Worm (Caenorhabditis elegans): ENCODE results near the gene K08E4.2.

- TF ChIP-seq aly-1 (tag; optimal IDR thresholded peaks at IDR 0.05) (no peak), pes-1 (GFP tag; IDR thresholded peaks at IDR 0.05) (no peak), ama-1 (optimal IDR thresholded peaks at IDR 0.05) (no peak), flt-1 (GFP tag; IDR thresholded peaks at IDR 0.05) (no peak), F13C5.2 (tag; optimal IDR thresholded peaks at IDR 0.05) (no peak), hmbx-1 (tag; optimal IDR thresholded peaks at IDR 0.05) (no peak), sea-1 (GFP tag; conservative IDR thresholded peaks at IDR 0.05) (no peak), ceh-36 (tag; optimal IDR thresholded peaks at IDR 0.05) (no peak)
Observed at ce11 chrIV:12061229-12061628, 4.8 kb upstream of the K08E4.2 start, which contains the start of gene K08E4.8.
